Fruit fly (Drosophila melanogaster) whole organism, embryonic: ENCODE measurements around the gene IntS6.

ENCODE experiments used
- Ada2b ChIP-seq: fragments of 200-800 bp; sonication (Bioruptor generic); IDR thresholded peaks from 2 replicates; pipeline ENCODE4 v1.3.6; 2022; ENCODE audit warnings: missing biosample characterization, missing genetic modification characterization
- Asciz ChIP-seq: fragments of 200-800 bp; sonication (Bioruptor generic); optimal IDR thresholded peaks from 2 replicates; lab custom pipeline; 2017; ENCODE audit warnings: missing biosample characterization, mild to moderate bottlenecking, missing genetic modification characterization, missing genetic modification reagents
- BEAF-32 ChIP-seq: fragments of 200-800 bp; sonication (Bioruptor generic); optimal IDR thresholded peaks from 3 replicates; lab custom pipeline; 2017; ENCODE audit warnings: missing biosample characterization, missing genetic modification characterization, mild to moderate bottlenecking, moderate library complexity, missing genetic modification reagents
- Bteb2 ChIP-seq: fragments of 200-800 bp; sonication (Bioruptor generic); optimal IDR thresholded peaks from 2 replicates; lab custom pipeline; 2016; ENCODE audit warnings: missing biosample characterization, missing genetic modification characterization
- CG11723 ChIP-seq: fragments of 200-800 bp; sonication (Bioruptor generic); optimal IDR thresholded peaks from 2 replicates; lab custom pipeline; 2017; ENCODE audit warnings: missing biosample characterization, mild to moderate bottlenecking, missing genetic modification characterization
- CG12155 ChIP-seq: fragments of 200-800 bp; sonication (Bioruptor generic); optimal IDR thresholded peaks from 3 replicates; lab custom pipeline; 2016; ENCODE audit warnings: missing biosample characterization, missing genetic modification characterization
- CG12769 ChIP-seq: fragments of 200-800 bp; sonication (Bioruptor generic); optimal IDR thresholded peaks from 2 replicates; lab custom pipeline; 2019; ENCODE audit warnings: missing biosample characterization, mild to moderate bottlenecking, missing genetic modification characterization, moderate library complexity
- CG12942 ChIP-seq: fragments of 200-800 bp; sonication (Bioruptor generic); optimal IDR thresholded peaks from 3 replicates; lab custom pipeline; 2016; ENCODE audit warnings: missing biosample characterization, missing genetic modification characterization
- CG13296 ChIP-seq: fragments of 200-800 bp; sonication (Bioruptor generic); optimal IDR thresholded peaks from 3 replicates; lab custom pipeline; 2018; ENCODE audit warnings: missing biosample characterization, mild to moderate bottlenecking, missing genetic modification characterization
- CG14860 ChIP-seq: fragments of 200-800 bp; sonication (Bioruptor generic); IDR thresholded peaks from 3 replicates; pipeline ENCODE4 v1.3.6; 2022; ENCODE audit warnings: missing biosample characterization, missing genetic modification characterization; ENCODE audit not compliant: partially characterized antibody
- CG15601 ChIP-seq: fragments of 200-800 bp; sonication (Bioruptor generic); optimal IDR thresholded peaks from 3 replicates; lab custom pipeline; 2019; ENCODE audit warnings: missing biosample characterization, mild to moderate bottlenecking, missing genetic modification characterization, moderate library complexity
- CG17361 ChIP-seq: fragments of 200-800 bp; sonication (Bioruptor generic); IDR thresholded peaks from 3 replicates; pipeline ENCODE4 v1.3.6; 2022; ENCODE audit warnings: missing biosample characterization, missing genetic modification characterization
- CG17912 ChIP-seq: fragments of 200-800 bp; sonication (Bioruptor generic); optimal IDR thresholded peaks from 2 replicates; lab custom pipeline; 2018; ENCODE audit warnings: missing biosample characterization, mild to moderate bottlenecking, missing genetic modification characterization
- CG1792 ChIP-seq: fragments of 200-800 bp; sonication (Bioruptor generic); optimal IDR thresholded peaks from 2 replicates; lab custom pipeline; 2016; ENCODE audit warnings: missing biosample characterization, missing genetic modification characterization
- CG2116 ChIP-seq: fragments of 200-800 bp; sonication (Bioruptor generic); optimal IDR thresholded peaks from 3 replicates; lab custom pipeline; 2018; ENCODE audit warnings: missing biosample characterization, mild to moderate bottlenecking, missing genetic modification characterization
- CG2202 ChIP-seq: fragments of 200-800 bp; sonication (Bioruptor generic); optimal IDR thresholded peaks from 2 replicates; lab custom pipeline; 2018; ENCODE audit warnings: missing biosample characterization, mild to moderate bottlenecking, missing genetic modification characterization
- CG34376 ChIP-seq: fragments of 200-800 bp; sonication (Bioruptor generic); optimal IDR thresholded peaks from 2 replicates; lab custom pipeline; 2018; ENCODE audit warnings: missing biosample characterization, mild to moderate bottlenecking, missing genetic modification characterization
- CG4404 ChIP-seq: fragments of 200-800 bp; sonication (Bioruptor generic); IDR thresholded peaks from 2 replicates; pipeline ENCODE4 v1.3.6; 2022; ENCODE audit warnings: missing biosample characterization, missing genetic modification characterization
- CG6689 ChIP-seq: fragments of 200-800 bp; sonication (Bioruptor generic); IDR thresholded peaks from 2 replicates; pipeline ENCODE4 v1.3.6; 2022; ENCODE audit warnings: missing biosample characterization, missing genetic modification characterization
- CG6854 ChIP-seq: fragments of 200-800 bp; sonication (Bioruptor generic); optimal IDR thresholded peaks from 3 replicates; lab custom pipeline; 2017; ENCODE audit warnings: missing biosample characterization, mild to moderate bottlenecking, missing genetic modification characterization
- CG8290 ChIP-seq, 3 experiments: fragments of 200-800 bp; sonication (Bioruptor generic); optimal IDR thresholded peaks; 2 replicates each; lab custom pipeline; 2016 to 2019; ENCODE audit warnings: missing biosample characterization in 3 of 3, missing genetic modification characterization in 3 of 3, mild to moderate bottlenecking in 2 of 3, moderate library complexity in 1 of 3
- CG8924 ChIP-seq: fragments of 200-800 bp; optimal IDR thresholded peaks from 3 replicates; lab custom pipeline; 2019; ENCODE audit warnings: missing biosample characterization, mild to moderate bottlenecking, missing genetic modification characterization, moderate library complexity
- CG9797 ChIP-seq: fragments of 200-800 bp; sonication (Bioruptor generic); optimal IDR thresholded peaks from 3 replicates; lab custom pipeline; 2018; ENCODE audit warnings: missing biosample characterization, mild to moderate bottlenecking, missing genetic modification characterization
- CG9932 ChIP-seq: fragments of 200-800 bp; sonication (Bioruptor generic); IDR thresholded peaks from 2 replicates; pipeline ENCODE4 v1.3.6; 2022; ENCODE audit warnings: missing biosample characterization, missing genetic modification characterization
- CHES-1-like ChIP-seq: fragments of 200-800 bp; sonication (Bioruptor generic); optimal IDR thresholded peaks from 2 replicates; lab custom pipeline; 2016; ENCODE audit warnings: missing biosample characterization, missing genetic modification characterization
- CoRest ChIP-seq: fragments of 200-800 bp; sonication (Bioruptor generic); optimal IDR thresholded peaks from 3 replicates; lab custom pipeline; 2018; ENCODE audit warnings: missing biosample characterization, mild to moderate bottlenecking, missing genetic modification characterization, moderate library complexity
- Dbx ChIP-seq: fragments of 200-800 bp; sonication (Bioruptor generic); IDR thresholded peaks from 3 replicates; pipeline ENCODE4 v1.3.6; 2022; ENCODE audit warnings: missing biosample characterization, missing genetic modification characterization
- Dp ChIP-seq: fragments of 200-800 bp; sonication (Bioruptor generic); optimal IDR thresholded peaks from 2 replicates; lab custom pipeline; 2018; ENCODE audit warnings: missing biosample characterization, mild to moderate bottlenecking, missing genetic modification characterization, moderate library complexity
- Fer1 ChIP-seq: fragments of 200-800 bp; sonication (Bioruptor generic); optimal IDR thresholded peaks from 2 replicates; lab custom pipeline; 2017; ENCODE audit warnings: missing biosample characterization, mild to moderate bottlenecking, missing genetic modification characterization
- Gsc ChIP-seq: fragments of 200-800 bp; sonication (Bioruptor generic); IDR thresholded peaks from 2 replicates; pipeline ENCODE4 v1.3.6; 2022; ENCODE audit warnings: missing biosample characterization, missing genetic modification characterization
- Gug ChIP-seq: fragments of 200-800 bp; sonication (Bioruptor generic); IDR thresholded peaks from 4 replicates; pipeline ENCODE4 v1.3.6; 2022; ENCODE audit warnings: missing biosample characterization, missing genetic modification characterization
- HmgD ChIP-seq: fragments of 200-800 bp; sonication (Bioruptor generic); optimal IDR thresholded peaks from 3 replicates; lab custom pipeline; 2016; ENCODE audit warnings: missing biosample characterization, missing genetic modification characterization
- Pdp1 ChIP-seq, 2 experiments: fragments of 200-800 bp; sonication (Bioruptor generic); optimal IDR thresholded peaks; 3 replicates each; lab custom pipeline; 2016; ENCODE audit warnings: missing biosample characterization in 2 of 2, missing genetic modification characterization in 2 of 2, mild to moderate bottlenecking in 1 of 2, moderate library complexity in 1 of 2
- Rfx ChIP-seq: fragments of 200-800 bp; sonication (Bioruptor generic); IDR thresholded peaks from 2 replicates; pipeline ENCODE4 v1.3.6; 2022; ENCODE audit warnings: missing biosample characterization, missing genetic modification characterization
- Xrp1 ChIP-seq: fragments of 200-800 bp; sonication (Bioruptor generic); IDR thresholded peaks from 2 replicates; pipeline ENCODE4 v1.3.6; 2022; ENCODE audit warnings: missing biosample characterization, missing genetic modification characterization
- caup ChIP-seq: fragments of 200-800 bp; sonication (Bioruptor generic); optimal IDR thresholded peaks from 3 replicates; lab custom pipeline; 2017; ENCODE audit warnings: missing biosample characterization, mild to moderate bottlenecking, missing genetic modification characterization, moderate library complexity; ENCODE audit not compliant: severe bottlenecking
- chif ChIP-seq, 2 experiments: fragments of 200-800 bp; sonication (Bioruptor generic); optimal IDR thresholded peaks; 3 replicates each; lab custom pipeline; 2016; ENCODE audit warnings: missing biosample characterization in 2 of 2, missing genetic modification characterization in 2 of 2
- crp ChIP-seq, 2 experiments: fragments of 200-800 bp; sonication (Bioruptor generic); optimal IDR thresholded peaks; 2 replicates in 1 of 2; 3 replicates in 1 of 2; lab custom pipeline; 2017; ENCODE audit warnings: missing biosample characterization in 2 of 2, missing genetic modification characterization in 2 of 2, mild to moderate bottlenecking in 1 of 2, moderate library complexity in 1 of 2
- eyg ChIP-seq: fragments of 200-800 bp; sonication (Bioruptor generic); optimal IDR thresholded peaks from 3 replicates; lab custom pipeline; 2016; ENCODE audit warnings: missing biosample characterization, missing genetic modification characterization
- kay ChIP-seq: fragments of 200-800 bp; sonication (Bioruptor generic); optimal IDR thresholded peaks from 2 replicates; lab custom pipeline; 2016; ENCODE audit warnings: missing biosample characterization, missing genetic modification characterization
- lmd ChIP-seq: fragments of 200-800 bp; sonication (Bioruptor generic); IDR thresholded peaks from 2 replicates; pipeline ENCODE4 v1.3.6; 2022; ENCODE audit warnings: missing biosample characterization, missing genetic modification characterization
- pnt ChIP-seq: fragments of 200-800 bp; sonication (Bioruptor generic); optimal IDR thresholded peaks from 3 replicates; lab custom pipeline; 2016; ENCODE audit warnings: missing biosample characterization, missing genetic modification characterization
- seq ChIP-seq: fragments of 200-800 bp; sonication (Bioruptor generic); IDR thresholded peaks from 2 replicates; pipeline ENCODE4 v1.3.6; 2022; ENCODE audit warnings: missing biosample characterization, missing genetic modification characterization
- slou ChIP-seq: fragments of 200-800 bp; sonication (Bioruptor generic); optimal IDR thresholded peaks from 3 replicates; lab custom pipeline; 2016; ENCODE audit warnings: missing biosample characterization, missing genetic modification characterization
- ssp ChIP-seq: fragments of 200-800 bp; sonication (Bioruptor generic); IDR thresholded peaks from 2 replicates; pipeline ENCODE4 v1.3.6; 2022; ENCODE audit warnings: missing biosample characterization, missing genetic modification characterization
- sug ChIP-seq: fragments of 200-800 bp; optimal IDR thresholded peaks from 2 replicates; lab custom pipeline; 2019; ENCODE audit warnings: missing biosample characterization, mild to moderate bottlenecking, missing genetic modification characterization, moderate library complexity
- tup ChIP-seq: fragments of 200-800 bp; sonication (Bioruptor generic); optimal IDR thresholded peaks from 2 replicates; lab custom pipeline; 2016; ENCODE audit warnings: missing biosample characterization, mild to moderate bottlenecking, missing genetic modification characterization, moderate library complexity
- vfl ChIP-seq: fragments of 200-800 bp; sonication (Bioruptor generic); optimal IDR thresholded peaks from 2 replicates; lab custom pipeline; 2016; ENCODE audit warnings: missing biosample characterization, missing genetic modification characterization
- yki ChIP-seq: fragments of >200 bp; optimal IDR thresholded peaks from 3 replicates; lab custom pipeline; 2018

Gene IntS6

DNA sequence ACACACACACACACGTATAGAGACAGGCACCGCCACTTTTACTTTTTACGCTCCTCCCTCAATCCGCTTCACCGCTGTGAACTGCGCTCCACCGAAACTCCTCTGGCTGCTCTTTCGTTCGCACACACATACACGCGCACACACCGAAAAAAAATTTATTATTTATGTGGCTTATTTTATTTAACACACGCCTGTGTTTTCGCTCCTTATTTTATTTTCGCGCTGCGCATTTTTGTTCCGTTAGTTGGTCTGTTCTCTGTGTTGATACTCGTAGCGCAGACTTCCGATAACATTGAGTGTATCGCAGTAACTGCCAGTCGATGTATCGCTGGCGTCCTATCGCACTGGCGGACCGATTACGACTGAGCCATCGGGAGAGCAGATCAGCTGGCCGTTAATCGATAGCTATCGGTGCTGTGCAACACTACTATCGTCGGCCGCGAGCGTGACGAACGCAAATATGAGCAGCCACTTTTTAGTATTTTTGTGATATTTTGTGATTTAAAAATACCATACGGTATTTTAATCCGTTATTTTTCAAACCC is 9.3 kb downstream of the IntS6 start, which contains the start of gene Snx27 (continued):
- TF ChIP-seq pnt (GFP tag; lab: Kevin White, UChicago) (no peak), CHES-1-like (peak; percentile 70), yki (no peak), seq (GFP tag; lab: Robert Waterston, UW) (no peak), Gug (GFP tag; lab: Robert Waterston, UW) (peak; percentile 58; the same call in 1 of the 4 replicates), Asciz (GFP tag; lab: Kevin White, UChicago) (no peak), crp (GFP tag; optimal IDR thresholded peaks at IDR 0.05; lab: Kevin White, UChicago) (peak; percentile 93 to 98), CG13296 (GFP tag; lab: Kevin White, UChicago) (no peak), CG2116 (peak; percentile 93), CG15601 (tag; lab: Kevin White, UChicago) (peak; percentile 41), HmgD (peak; percentile 81), sug (tag; lab: Kevin White, UChicago) (peak; percentile 37), CG1792 (GFP tag; lab: Kevin White, UChicago) (peak; percentile 32), Bteb2 (GFP tag; lab: Kevin White, UChicago) (peak; percentile 56), CG12155 (GFP tag; lab: Kevin White, UChicago) (peak; percentile 35), caup (GFP tag; lab: Kevin White, UChicago) (peak; percentile 42), Dbx (peak; percentile 84), CG9932 (GFP tag; lab: Robert Waterston, UW) (peak; percentile 92), CG14860 (GFP tag; lab: Robert Waterston, UW) (peak; percentile 99), Ada2b (no peak), CG34376 (GFP tag; lab: Kevin White, UChicago) (peak; percentile 15), lmd (GFP tag; lab: Robert Waterston, UW) (peak; percentile 35; the same call in 1 of the 2 replicates), Xrp1 (GFP tag; lab: Robert Waterston, UW) (0 out of 2 replicates have a peak, but pooled peaks have one; percentile 24), chif (GFP tag; optimal IDR thresholded peaks at IDR 0.05; lab: Kevin White, UChicago) (peak; percentile 23 to 25), CG12942 (GFP tag; lab: Kevin White, UChicago) (no peak), CG6854 (GFP tag; lab: Kevin White, UChicago) (peak; percentile 46), CG6689 (GFP tag; lab: Robert Waterston, UW) (no peak), CG2202 (tag; lab: Kevin White, UChicago) (peak; percentile 13), CG17912 (GFP tag; lab: Kevin White, UChicago) (peak; percentile 39), CG11723 (GFP tag; lab: Kevin White, UChicago) (peak; percentile 3), CoRest (tag; lab: Kevin White, UChicago) (peak; percentile 53), slou (GFP tag; lab: Kevin White, UChicago) (peak; percentile 30), Dp (peak; percentile 70), eyg (GFP tag; lab: Kevin White, UChicago) (peak; percentile 30), Gsc (GFP tag; lab: Robert Waterston, UW) (no peak), CG4404 (GFP tag; lab: Robert Waterston, UW) (peak; percentile 20; the same call in 1 of the 2 replicates), CG8290 (GFP tag; optimal IDR thresholded peaks at IDR 0.05; lab: Kevin White, UChicago) (peak; percentile 38), CG8290 (tag; optimal IDR thresholded peaks at IDR 0.05; lab: Kevin White, UChicago) (peak in 1 of 2 experiments; percentile 87), Pdp1 (GFP tag; optimal IDR thresholded peaks at IDR 0.05; lab: Kevin White, UChicago) (peak; percentile 11 to 74), Rfx (peak; percentile 79), CG8924 (tag; lab: Kevin White, UChicago) (peak; percentile 43), Fer1 (peak; percentile 50), BEAF-32 (GFP tag; lab: Kevin White, UChicago) (peak; percentile 100), vfl (GFP tag; lab: Kevin White, UChicago) (peak; percentile 48), kay (GFP tag; lab: Kevin White, UChicago) (no peak), tup (GFP tag; lab: Kevin White, UChicago) (peak; percentile 25), ssp (GFP tag; lab: Robert Waterston, UW) (peak; percentile 57), CG12769 (tag; lab: Kevin White, UChicago) (peak; percentile 61), CG17361 (GFP tag; lab: Robert Waterston, UW) (0 out of 3 replicates have a peak, but pooled peaks have one; percentile 15), CG9797 (GFP tag; lab: Kevin White, UChicago) (peak; percentile 94)
